Fruit fly (Drosophila melanogaster) whole organism, embryonic: Measurements from ENCODE around the gene CG10011.

Experiments used
- Atf-2 ChIP-seq: fragments of 200-800 bp; sonication (Bioruptor generic); optimal IDR thresholded peaks from 2 replicates; lab custom pipeline; 2016; ENCODE audit warnings: missing biosample characterization, missing genetic modification characterization
- CG1024 ChIP-seq: fragments of 200-800 bp; sonication (Bioruptor generic); IDR thresholded peaks from 2 replicates; pipeline ENCODE4 v1.3.6; 2022; ENCODE audit warnings: missing biosample characterization, missing genetic modification characterization
- CG10267 ChIP-seq: fragments of 200-800 bp; sonication (Bioruptor generic); optimal IDR thresholded peaks from 2 replicates; lab custom pipeline; 2018; ENCODE audit warnings: missing biosample characterization, mild to moderate bottlenecking, missing genetic modification characterization, moderate library complexity
- CG10979 ChIP-seq: fragments of 200-800 bp; sonication (Bioruptor generic); optimal IDR thresholded peaks from 2 replicates; lab custom pipeline; 2018; ENCODE audit warnings: missing biosample characterization, mild to moderate bottlenecking, missing genetic modification characterization, moderate library complexity
- CG13894 ChIP-seq: fragments of 200-800 bp; sonication (Bioruptor generic); optimal IDR thresholded peaks from 3 replicates; lab custom pipeline; 2018; ENCODE audit warnings: missing biosample characterization, mild to moderate bottlenecking, missing genetic modification characterization, moderate library complexity
- CG14014 ChIP-seq: fragments of 200-800 bp; sonication (Bioruptor generic); IDR thresholded peaks from 2 replicates; pipeline ENCODE4 v1.3.6; 2022; ENCODE audit warnings: missing biosample characterization, missing genetic modification characterization
- CG14050 ChIP-seq: fragments of 200-800 bp; sonication (Bioruptor generic); IDR thresholded peaks from 3 replicates; pipeline ENCODE4 v1.3.6; 2022; ENCODE audit warnings: missing biosample characterization, missing genetic modification characterization
- CG1603 ChIP-seq: fragments of 200-800 bp; sonication (Bioruptor generic); optimal IDR thresholded peaks from 2 replicates; lab custom pipeline; 2019; ENCODE audit warnings: missing biosample characterization, mild to moderate bottlenecking, missing genetic modification characterization, moderate library complexity
- CG1792 ChIP-seq: fragments of 200-800 bp; sonication (Bioruptor generic); optimal IDR thresholded peaks from 2 replicates; lab custom pipeline; 2016; ENCODE audit warnings: missing biosample characterization, missing genetic modification characterization
- CG2202 ChIP-seq: fragments of 200-800 bp; sonication (Bioruptor generic); optimal IDR thresholded peaks from 2 replicates; lab custom pipeline; 2018; ENCODE audit warnings: missing biosample characterization, mild to moderate bottlenecking, missing genetic modification characterization
- CG2712 ChIP-seq: fragments of 200-800 bp; optimal IDR thresholded peaks from 3 replicates; lab custom pipeline; 2019; ENCODE audit warnings: missing biosample characterization, mild to moderate bottlenecking, missing genetic modification characterization, moderate library complexity
- CG30020 ChIP-seq: fragments of 200-800 bp; optimal IDR thresholded peaks from 2 replicates; lab custom pipeline; 2019; ENCODE audit warnings: missing biosample characterization, mild to moderate bottlenecking, missing genetic modification characterization, moderate library complexity
- CG34376 ChIP-seq: fragments of 200-800 bp; sonication (Bioruptor generic); optimal IDR thresholded peaks from 2 replicates; lab custom pipeline; 2018; ENCODE audit warnings: missing biosample characterization, mild to moderate bottlenecking, missing genetic modification characterization
- CG42726 ChIP-seq: fragments of 200-800 bp; sonication (Bioruptor generic); IDR thresholded peaks from 2 replicates; pipeline ENCODE4 v1.3.6; 2022; ENCODE audit warnings: missing biosample characterization, missing genetic modification characterization; ENCODE audit not compliant: partially characterized antibody
- CG6854 ChIP-seq: fragments of 200-800 bp; sonication (Bioruptor generic); optimal IDR thresholded peaks from 3 replicates; lab custom pipeline; 2017; ENCODE audit warnings: missing biosample characterization, mild to moderate bottlenecking, missing genetic modification characterization
- CG7839 ChIP-seq: fragments of 200-800 bp; sonication (Bioruptor generic); optimal IDR thresholded peaks from 3 replicates; lab custom pipeline; 2018; ENCODE audit warnings: missing biosample characterization, mild to moderate bottlenecking, missing genetic modification characterization, moderate library complexity
- Camta ChIP-seq: fragments of 200-800 bp; sonication (Bioruptor generic); optimal IDR thresholded peaks from 2 replicates; lab custom pipeline; 2016; ENCODE audit warnings: missing biosample characterization, missing genetic modification characterization
- Dp ChIP-seq: fragments of 200-800 bp; sonication (Bioruptor generic); optimal IDR thresholded peaks from 2 replicates; lab custom pipeline; 2018; ENCODE audit warnings: missing biosample characterization, mild to moderate bottlenecking, missing genetic modification characterization, moderate library complexity
- Eip74EF ChIP-seq, 2 experiments: fragments of 200-800 bp in 1 of 2; fragments of >200 bp in 1 of 2; sonication (Bioruptor generic) in 1 of 2; optimal IDR thresholded peaks; 2 replicates each; lab custom pipeline; 2017 to 2019; ENCODE audit warnings: missing biosample characterization in 2 of 2, missing genetic modification characterization in 2 of 2, mild to moderate bottlenecking in 1 of 2, moderate library complexity in 1 of 2
- Ets97D ChIP-seq: fragments of 200-800 bp; sonication (Bioruptor generic); optimal IDR thresholded peaks from 3 replicates; lab custom pipeline; 2016; ENCODE audit warnings: missing biosample characterization, missing genetic modification characterization
- HLH54F ChIP-seq: fragments of 200-800 bp; sonication (Bioruptor generic); optimal IDR thresholded peaks from 3 replicates; lab custom pipeline; 2016; ENCODE audit warnings: missing biosample characterization, missing genetic modification characterization
- Hr3 ChIP-seq: fragments of 200-800 bp; sonication (Bioruptor generic); optimal IDR thresholded peaks from 3 replicates; lab custom pipeline; 2016; ENCODE audit warnings: missing biosample characterization, missing genetic modification characterization
- Hsf ChIP-seq: fragments of 200-800 bp; sonication (Bioruptor generic); optimal IDR thresholded peaks from 3 replicates; lab custom pipeline; 2016; ENCODE audit warnings: missing biosample characterization, missing genetic modification characterization
- Jarid2 ChIP-seq: fragments of 200-800 bp; sonication (Bioruptor generic); optimal IDR thresholded peaks from 3 replicates; lab custom pipeline; 2017; ENCODE audit warnings: mild to moderate bottlenecking, missing biosample characterization, missing genetic modification reagents, missing genetic modification characterization
- MBD-R2 ChIP-seq: fragments of 200-800 bp; sonication (Bioruptor generic); IDR thresholded peaks from 2 replicates; pipeline ENCODE4 v1.3.6; 2022; ENCODE audit warnings: missing biosample characterization, missing genetic modification characterization
- Meics ChIP-seq: fragments of 200-800 bp; sonication (Bioruptor generic); optimal IDR thresholded peaks from 2 replicates; lab custom pipeline; 2017; ENCODE audit warnings: missing biosample characterization, mild to moderate bottlenecking, missing genetic modification characterization
- Nf-YA ChIP-seq: fragments of 200-800 bp; sonication (Bioruptor generic); IDR thresholded peaks from 2 replicates; pipeline ENCODE4 v1.3.6; 2022; ENCODE audit warnings: missing biosample characterization, missing genetic modification characterization
- Sry-β ChIP-seq: fragments of 200-800 bp; sonication (Bioruptor generic); optimal IDR thresholded peaks from 2 replicates; lab custom pipeline; 2018; ENCODE audit warnings: missing biosample characterization, mild to moderate bottlenecking, missing genetic modification characterization, moderate library complexity
- Taf1 ChIP-seq: fragments of 200-800 bp; sonication (Bioruptor generic); IDR thresholded peaks from 2 replicates; pipeline ENCODE4 v1.3.6; 2022; ENCODE audit warnings: missing biosample characterization, missing genetic modification characterization
- Xrp1 ChIP-seq: fragments of 200-800 bp; sonication (Bioruptor generic); IDR thresholded peaks from 2 replicates; pipeline ENCODE4 v1.3.6; 2022; ENCODE audit warnings: missing biosample characterization, missing genetic modification characterization
- al ChIP-seq: fragments of 200-800 bp; sonication (Bioruptor generic); IDR thresholded peaks from 2 replicates; pipeline ENCODE4 v1.3.6; 2022; ENCODE audit warnings: missing biosample characterization, missing genetic modification characterization
- amos ChIP-seq: fragments of 200-800 bp; sonication (Bioruptor generic); IDR thresholded peaks from 2 replicates; pipeline ENCODE4 v1.3.6; 2022; ENCODE audit warnings: missing biosample characterization, missing genetic modification characterization; ENCODE audit not compliant: partially characterized antibody
- bigmax ChIP-seq: fragments of 200-800 bp; sonication (Bioruptor generic); optimal IDR thresholded peaks from 2 replicates; lab custom pipeline; 2018; ENCODE audit warnings: missing biosample characterization, mild to moderate bottlenecking, missing genetic modification characterization
- cwo ChIP-seq: fragments of 200-800 bp; sonication (Bioruptor generic); optimal IDR thresholded peaks from 3 replicates; lab custom pipeline; 2017; ENCODE audit warnings: missing biosample characterization, missing genetic modification characterization, mild to moderate bottlenecking, moderate library complexity, missing genetic modification reagents
- da ChIP-seq: fragments of 200-800 bp; sonication (Bioruptor generic); optimal IDR thresholded peaks from 2 replicates; lab custom pipeline; 2016; ENCODE audit warnings: missing biosample characterization, missing genetic modification characterization
- eyg ChIP-seq: fragments of 200-800 bp; sonication (Bioruptor generic); optimal IDR thresholded peaks from 3 replicates; lab custom pipeline; 2016; ENCODE audit warnings: missing biosample characterization, missing genetic modification characterization
- grau ChIP-seq: fragments of 200-800 bp; optimal IDR thresholded peaks from 3 replicates; lab custom pipeline; 2019; ENCODE audit warnings: missing biosample characterization, mild to moderate bottlenecking, missing genetic modification characterization, moderate library complexity
- ind ChIP-seq: fragments of 200-800 bp; sonication (Bioruptor generic); optimal IDR thresholded peaks from 3 replicates; lab custom pipeline; 2016; ENCODE audit warnings: missing biosample characterization, missing genetic modification characterization
- jing ChIP-seq: fragments of 200-800 bp; sonication (Bioruptor generic); optimal IDR thresholded peaks from 2 replicates; lab custom pipeline; 2018; ENCODE audit warnings: missing biosample characterization, mild to moderate bottlenecking, missing genetic modification characterization
- lmd ChIP-seq: fragments of 200-800 bp; sonication (Bioruptor generic); IDR thresholded peaks from 2 replicates; pipeline ENCODE4 v1.3.6; 2022; ENCODE audit warnings: missing biosample characterization, missing genetic modification characterization
- nmo ChIP-seq: fragments of 200-800 bp; sonication (Bioruptor generic); optimal IDR thresholded peaks from 2 replicates; lab custom pipeline; 2018; ENCODE audit warnings: missing biosample characterization, mild to moderate bottlenecking, missing genetic modification characterization, moderate library complexity
- nom ChIP-seq: fragments of 200-800 bp; sonication (Bioruptor generic); optimal IDR thresholded peaks from 2 replicates; lab custom pipeline; 2017; ENCODE audit warnings: missing biosample characterization, missing genetic modification characterization, mild to moderate bottlenecking, moderate library complexity, missing genetic modification reagents
- oc ChIP-seq: fragments of 200-800 bp; sonication (Bioruptor generic); optimal IDR thresholded peaks from 2 replicates; lab custom pipeline; 2018; ENCODE audit warnings: missing biosample characterization, mild to moderate bottlenecking, missing genetic modification characterization, moderate library complexity
- pfk ChIP-seq: fragments of 200-800 bp; sonication (Bioruptor generic); optimal IDR thresholded peaks from 2 replicates; lab custom pipeline; 2018; ENCODE audit warnings: missing biosample characterization, mild to moderate bottlenecking, missing genetic modification characterization, moderate library complexity
- pzg ChIP-seq: fragments of 200-800 bp; sonication (Bioruptor generic); optimal IDR thresholded peaks from 3 replicates; lab custom pipeline; 2018; ENCODE audit warnings: missing biosample characterization, mild to moderate bottlenecking, missing genetic modification characterization, moderate library complexity
- row ChIP-seq: fragments of 200-800 bp; sonication (Bioruptor generic); IDR thresholded peaks from 3 replicates; pipeline ENCODE4 v1.3.6; 2022; ENCODE audit warnings: missing biosample characterization, missing genetic modification characterization
- run ChIP-seq: fragments of 200-800 bp; sonication (Bioruptor generic); optimal IDR thresholded peaks from 3 replicates; lab custom pipeline; 2018; ENCODE audit warnings: missing biosample characterization, mild to moderate bottlenecking, missing genetic modification characterization
- slp2 ChIP-seq: fragments of 200-800 bp; sonication (Bioruptor generic); optimal IDR thresholded peaks from 2 replicates; lab custom pipeline; 2016; ENCODE audit warnings: missing biosample characterization, missing genetic modification characterization
- stc ChIP-seq: fragments of 200-800 bp; sonication (Bioruptor generic); IDR thresholded peaks from 2 replicates; pipeline ENCODE4 v1.3.6; 2022; ENCODE audit warnings: missing biosample characterization, missing genetic modification characterization
- vfl ChIP-seq: fragments of 200-800 bp; sonication (Bioruptor generic); optimal IDR thresholded peaks from 2 replicates; lab custom pipeline; 2016; ENCODE audit warnings: missing biosample characterization, missing genetic modification characterization
- wek ChIP-seq: fragments of 200-800 bp; sonication (Bioruptor generic); optimal IDR thresholded peaks from 3 replicates; lab custom pipeline; 2018; ENCODE audit warnings: missing biosample characterization, mild to moderate bottlenecking, missing genetic modification characterization, moderate library complexity

Gene CG10011

DNA sequence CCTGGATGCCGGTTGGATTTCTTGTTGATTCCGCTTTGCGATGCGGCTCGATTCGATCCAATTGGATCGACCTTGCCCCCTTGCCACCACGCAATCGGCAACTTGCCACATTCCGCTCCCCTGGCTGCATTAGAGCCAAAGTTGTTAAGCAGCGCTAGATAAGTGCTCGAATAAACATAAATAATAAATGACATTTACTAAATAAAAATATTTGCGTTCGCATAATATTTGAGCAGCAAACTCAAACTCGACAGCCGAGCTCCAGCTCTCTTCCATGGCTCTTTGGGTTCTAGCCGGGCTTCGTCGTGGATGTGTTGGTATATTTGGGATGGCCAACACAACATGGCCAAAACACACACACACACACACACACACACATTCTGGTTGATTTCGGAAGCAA, 64.1 kb downstream of the CG10011 start (continued):
- no peak for TF ChIP-seq jing (GFP tag; lab: Kevin White, UChicago)
- TF ChIP-seq Taf1 (GFP tag; lab: Robert Waterston, UW), result no peak
- TF ChIP-seq CG2712, result peak; percentile 25
- no peak for TF ChIP-seq HLH54F
- TF ChIP-seq CG42726 (GFP tag; lab: Robert Waterston, UW), result no peak
- peak; percentile 52 for TF ChIP-seq wek (GFP tag; lab: Kevin White, UChicago)
- no peak for TF ChIP-seq Xrp1 (GFP tag; lab: Robert Waterston, UW)
- TF ChIP-seq amos (GFP tag; lab: Robert Waterston, UW), result no peak
- peak; percentile 57 for TF ChIP-seq Meics (GFP tag; lab: Kevin White, UChicago)
- TF ChIP-seq Ets97D (GFP tag; lab: Kevin White, UChicago), result no peak
- TF ChIP-seq CG1024 (GFP tag; lab: Robert Waterston, UW), result no peak
- TF ChIP-seq CG6854 (GFP tag; lab: Kevin White, UChicago), result no peak
- no peak for TF ChIP-seq CG10979
- no peak for TF ChIP-seq CG30020 (tag; lab: Kevin White, UChicago)
- TF ChIP-seq oc, result peak; percentile 23
- no peak for TF ChIP-seq MBD-R2 (GFP tag; lab: Robert Waterston, UW)
- peak; percentile 34 for TF ChIP-seq grau (tag; lab: Kevin White, UChicago)
- no peak for TF ChIP-seq al (GFP tag; lab: Robert Waterston, UW)
- peak; percentile 69 for TF ChIP-seq CG1603
- TF ChIP-seq Sry-β (GFP tag; lab: Kevin White, UChicago), result peak; percentile 18
- no peak for TF ChIP-seq run (tag; lab: Kevin White, UChicago)
- no peak for TF ChIP-seq CG10267
- TF ChIP-seq da (GFP tag; lab: Kevin White, UChicago), result no peak
- TF ChIP-seq CG13894 (tag; lab: Kevin White, UChicago), result no peak
- TF ChIP-seq CG14050 (GFP tag; lab: Robert Waterston, UW), result no peak
- TF ChIP-seq Hsf (GFP tag; lab: Kevin White, UChicago), result peak; percentile 13
- no peak for TF ChIP-seq Atf-2 (GFP tag; lab: Kevin White, UChicago)
- peak; percentile 26 for TF ChIP-seq CG7839 (tag; lab: Kevin White, UChicago)
- TF ChIP-seq eyg, result no peak
- no peak for TF ChIP-seq ind (GFP tag; lab: Kevin White, UChicago)
- no peak for TF ChIP-seq nom
- no peak for TF ChIP-seq CG34376 (GFP tag; lab: Kevin White, UChicago)
- TF ChIP-seq nmo (GFP tag; lab: Kevin White, UChicago), result no peak
- TF ChIP-seq vfl, result no peak
- no peak for TF ChIP-seq pzg (GFP tag; lab: Kevin White, UChicago)
- TF ChIP-seq row (GFP tag; lab: Robert Waterston, UW), result no peak
- TF ChIP-seq Dp (GFP tag; lab: Kevin White, UChicago), result no peak
- TF ChIP-seq CG14014 (GFP tag; lab: Robert Waterston, UW), result no peak
- TF ChIP-seq stc, result no peak; the same call in 1 of the 2 replicates
- peak; percentile 8 for TF ChIP-seq cwo (GFP tag; lab: Kevin White, UChicago)
- TF ChIP-seq Hr3 (GFP tag; lab: Kevin White, UChicago), result no peak
- no peak for TF ChIP-seq bigmax (GFP tag; lab: Kevin White, UChicago)
- no peak for TF ChIP-seq CG1792 (GFP tag; lab: Kevin White, UChicago)
- no peak for TF ChIP-seq lmd
- peak; percentile 9 for TF ChIP-seq Jarid2 (GFP tag; lab: Kevin White, UChicago)
- TF ChIP-seq pfk (GFP tag; lab: Kevin White, UChicago), result no peak
- TF ChIP-seq Nf-YA, result no peak
- TF ChIP-seq slp2 (GFP tag; lab: Kevin White, UChicago), result no peak
- TF ChIP-seq Camta (GFP tag; lab: Kevin White, UChicago), result peak; percentile 5
- peak; percentile 37 for TF ChIP-seq CG2202
- TF ChIP-seq Eip74EF (GFP tag; optimal IDR thresholded peaks at IDR 0.05; lab: Kevin White, UChicago), result peak in 1 of 2 experiments; percentile 1
